Fruit fly (Drosophila melanogaster) whole organism, embryonic: ENCODE results near the gene mh.

Experiments used
- Asciz ChIP-seq: fragments of 200-800 bp; sonication (Bioruptor generic); optimal IDR thresholded peaks from 2 replicates; lab custom pipeline; 2017; ENCODE audit warnings: missing biosample characterization, mild to moderate bottlenecking, missing genetic modification characterization, missing genetic modification reagents
- Bgb ChIP-seq: fragments of 200-800 bp; sonication (Bioruptor generic); IDR thresholded peaks from 2 replicates; pipeline ENCODE4 v1.3.6; 2022; ENCODE audit warnings: missing biosample characterization, missing genetic modification characterization; ENCODE audit not compliant: partially characterized antibody
- Blimp-1 ChIP-seq: fragments of 200-800 bp; sonication (Bioruptor generic); optimal IDR thresholded peaks from 3 replicates; lab custom pipeline; 2018; ENCODE audit warnings: missing biosample characterization, missing genetic modification characterization, mild to moderate bottlenecking, moderate library complexity, missing genetic modification reagents
- CG10543 ChIP-seq: fragments of 200-800 bp; sonication (Bioruptor generic); optimal IDR thresholded peaks from 3 replicates; lab custom pipeline; 2017; ENCODE audit warnings: missing biosample characterization, mild to moderate bottlenecking, missing genetic modification characterization, moderate library complexity
- CG12071 ChIP-seq: fragments of 200-800 bp; sonication (Bioruptor generic); optimal IDR thresholded peaks from 3 replicates; lab custom pipeline; 2018; ENCODE audit warnings: missing biosample characterization, mild to moderate bottlenecking, missing genetic modification characterization
- CG12299 ChIP-seq: fragments of 200-800 bp; sonication (Bioruptor generic); optimal IDR thresholded peaks from 2 replicates; lab custom pipeline; 2018; ENCODE audit warnings: missing biosample characterization, mild to moderate bottlenecking, missing genetic modification characterization
- CG12769 ChIP-seq: fragments of 200-800 bp; sonication (Bioruptor generic); optimal IDR thresholded peaks from 2 replicates; lab custom pipeline; 2019; ENCODE audit warnings: missing biosample characterization, mild to moderate bottlenecking, missing genetic modification characterization, moderate library complexity
- CG12942 ChIP-seq: fragments of 200-800 bp; sonication (Bioruptor generic); optimal IDR thresholded peaks from 3 replicates; lab custom pipeline; 2016; ENCODE audit warnings: missing biosample characterization, missing genetic modification characterization
- CG13775 ChIP-seq: fragments of 200-800 bp; sonication (Bioruptor generic); optimal IDR thresholded peaks from 3 replicates; lab custom pipeline; 2017; ENCODE audit warnings: missing biosample characterization, mild to moderate bottlenecking, missing genetic modification characterization
- CG16779 ChIP-seq: fragments of 200-800 bp; sonication (Bioruptor generic); IDR thresholded peaks from 2 replicates; pipeline ENCODE4 v1.3.6; 2022; ENCODE audit warnings: missing biosample characterization, missing genetic modification characterization
- CG16815 ChIP-seq: fragments of 200-800 bp; sonication (Bioruptor generic); optimal IDR thresholded peaks from 3 replicates; lab custom pipeline; 2017; ENCODE audit warnings: missing biosample characterization, mild to moderate bottlenecking, missing genetic modification characterization
- CG18599 ChIP-seq: fragments of 200-800 bp; sonication (Bioruptor generic); optimal IDR thresholded peaks from 3 replicates; lab custom pipeline; 2017; ENCODE audit warnings: missing biosample characterization, missing genetic modification characterization, mild to moderate bottlenecking, moderate library complexity, missing genetic modification reagents
- CG18764 ChIP-seq: fragments of 200-800 bp; sonication (Bioruptor generic); optimal IDR thresholded peaks from 3 replicates; lab custom pipeline; 2016; ENCODE audit warnings: missing biosample characterization, missing genetic modification characterization
- CG30020 ChIP-seq: fragments of 200-800 bp; optimal IDR thresholded peaks from 2 replicates; lab custom pipeline; 2019; ENCODE audit warnings: missing biosample characterization, mild to moderate bottlenecking, missing genetic modification characterization, moderate library complexity
- CG3281 ChIP-seq: fragments of 200-800 bp; sonication (Bioruptor generic); optimal IDR thresholded peaks from 3 replicates; lab custom pipeline; 2017; ENCODE audit warnings: missing biosample characterization, mild to moderate bottlenecking, missing genetic modification characterization
- CG3407 ChIP-seq: fragments of 200-800 bp; sonication (Bioruptor generic); optimal IDR thresholded peaks from 2 replicates; lab custom pipeline; 2018; ENCODE audit warnings: missing biosample characterization, mild to moderate bottlenecking, missing genetic modification characterization
- CG34224 ChIP-seq: fragments of 200-800 bp; sonication (Bioruptor generic); IDR thresholded peaks from 3 replicates; pipeline ENCODE4 v1.3.6; 2022; ENCODE audit warnings: missing biosample characterization, missing genetic modification characterization; ENCODE audit not compliant: partially characterized antibody
- CG7987 ChIP-seq: fragments of 200-800 bp; sonication (Bioruptor generic); optimal IDR thresholded peaks from 2 replicates; lab custom pipeline; 2018; ENCODE audit warnings: missing biosample characterization, mild to moderate bottlenecking, missing genetic modification characterization, moderate library complexity
- CG8924 ChIP-seq: fragments of 200-800 bp; optimal IDR thresholded peaks from 3 replicates; lab custom pipeline; 2019; ENCODE audit warnings: missing biosample characterization, mild to moderate bottlenecking, missing genetic modification characterization, moderate library complexity
- Drgx ChIP-seq: fragments of 200-800 bp; sonication (Bioruptor generic); IDR thresholded peaks from 2 replicates; pipeline ENCODE4 v1.3.6; 2022; ENCODE audit warnings: missing biosample characterization, missing genetic modification characterization
- Fer1 ChIP-seq: fragments of 200-800 bp; sonication (Bioruptor generic); optimal IDR thresholded peaks from 2 replicates; lab custom pipeline; 2017; ENCODE audit warnings: missing biosample characterization, mild to moderate bottlenecking, missing genetic modification characterization
- H15 ChIP-seq: fragments of 200-800 bp; sonication (Bioruptor generic); IDR thresholded peaks from 3 replicates; pipeline ENCODE4 v1.3.6; 2022; ENCODE audit warnings: missing biosample characterization, missing genetic modification characterization
- HLH4C ChIP-seq: fragments of 200-800 bp; sonication (Bioruptor generic); IDR thresholded peaks from 3 replicates; pipeline ENCODE4 v1.3.6; 2022; ENCODE audit warnings: missing biosample characterization, missing genetic modification characterization; ENCODE audit not compliant: partially characterized antibody
- HLH54F ChIP-seq: fragments of 200-800 bp; sonication (Bioruptor generic); optimal IDR thresholded peaks from 3 replicates; lab custom pipeline; 2016; ENCODE audit warnings: missing biosample characterization, missing genetic modification characterization
- Hand ChIP-seq: fragments of 200-800 bp; sonication (Bioruptor generic); optimal IDR thresholded peaks from 2 replicates; lab custom pipeline; 2017; ENCODE audit warnings: mild to moderate bottlenecking, missing biosample characterization, missing genetic modification reagents, missing genetic modification characterization
- HmgZ ChIP-seq: fragments of 200-800 bp; sonication (Bioruptor generic); optimal IDR thresholded peaks from 2 replicates; lab custom pipeline; 2018; ENCODE audit warnings: missing biosample characterization, mild to moderate bottlenecking, missing genetic modification characterization
- NFAT ChIP-seq: fragments of 200-800 bp; sonication (Bioruptor generic); IDR thresholded peaks from 2 replicates; pipeline ENCODE4 v1.3.6; 2022; ENCODE audit warnings: missing biosample characterization, missing genetic modification characterization
- Optix ChIP-seq: fragments of 200-800 bp; sonication (Bioruptor generic); IDR thresholded peaks from 3 replicates; pipeline ENCODE4 v1.3.6; 2022; ENCODE audit warnings: missing biosample characterization, missing genetic modification characterization
- Spps ChIP-seq: fragments of 200-800 bp; sonication (Bioruptor generic); optimal IDR thresholded peaks from 2 replicates; lab custom pipeline; 2018; ENCODE audit warnings: missing biosample characterization, mild to moderate bottlenecking, missing genetic modification characterization
- Stat92E ChIP-seq, 3 experiments: fragments of >200 bp in 2 of 3; fragments of 200-800 bp in 1 of 3; sonication (Bioruptor generic) in 1 of 3; optimal IDR thresholded peaks; 2 replicates each; lab custom pipeline; 2017 to 2019; ENCODE audit warnings: missing biosample characterization in 3 of 3, missing genetic modification characterization in 3 of 3, mild to moderate bottlenecking in 1 of 3, moderate library complexity in 1 of 3
- al ChIP-seq: fragments of 200-800 bp; sonication (Bioruptor generic); IDR thresholded peaks from 2 replicates; pipeline ENCODE4 v1.3.6; 2022; ENCODE audit warnings: missing biosample characterization, missing genetic modification characterization
- ash1 ChIP-seq: fragments of 200-800 bp; sonication (Bioruptor generic); optimal IDR thresholded peaks from 2 replicates; lab custom pipeline; 2018; ENCODE audit warnings: missing biosample characterization, mild to moderate bottlenecking, missing genetic modification characterization
- bowl ChIP-seq: fragments of 200-800 bp; sonication (Bioruptor generic); IDR thresholded peaks from 2 replicates; pipeline ENCODE4 v1.3.6; 2022; ENCODE audit warnings: missing biosample characterization, missing genetic modification characterization
- cwo ChIP-seq: fragments of 200-800 bp; sonication (Bioruptor generic); optimal IDR thresholded peaks from 3 replicates; lab custom pipeline; 2017; ENCODE audit warnings: missing biosample characterization, missing genetic modification characterization, mild to moderate bottlenecking, moderate library complexity, missing genetic modification reagents
- danr ChIP-seq: fragments of 200-800 bp; sonication (Bioruptor generic); IDR thresholded peaks from 2 replicates; pipeline ENCODE4 v1.3.6; 2022; ENCODE audit warnings: missing biosample characterization, missing genetic modification characterization
- dpn ChIP-seq, 2 experiments: fragments of 200-800 bp; sonication (Bioruptor generic); optimal IDR thresholded peaks; 3 replicates each; lab custom pipeline; 2016; ENCODE audit warnings: missing biosample characterization in 2 of 2, missing genetic modification characterization in 2 of 2
- fu2 ChIP-seq: fragments of 200-800 bp; sonication (Bioruptor generic); optimal IDR thresholded peaks from 2 replicates; lab custom pipeline; 2016; ENCODE audit warnings: missing biosample characterization, missing genetic modification characterization
- gem ChIP-seq: fragments of 200-800 bp; sonication (Bioruptor generic); optimal IDR thresholded peaks from 2 replicates; lab custom pipeline; 2019; ENCODE audit warnings: missing biosample characterization, mild to moderate bottlenecking, missing genetic modification characterization, moderate library complexity
- grau ChIP-seq: fragments of 200-800 bp; optimal IDR thresholded peaks from 3 replicates; lab custom pipeline; 2019; ENCODE audit warnings: missing biosample characterization, mild to moderate bottlenecking, missing genetic modification characterization, moderate library complexity
- ham ChIP-seq: fragments of 200-800 bp; sonication (Bioruptor generic); IDR thresholded peaks from 2 replicates; pipeline ENCODE4 v1.3.6; 2022; ENCODE audit warnings: missing biosample characterization, missing genetic modification characterization
- mirr ChIP-seq: fragments of 200-800 bp; sonication (Bioruptor generic); optimal IDR thresholded peaks from 3 replicates; lab custom pipeline; 2018; ENCODE audit warnings: missing biosample characterization, mild to moderate bottlenecking, missing genetic modification characterization
- mld ChIP-seq: fragments of 200-800 bp; sonication (Bioruptor generic); IDR thresholded peaks from 3 replicates; pipeline ENCODE4 v1.3.6; 2022; ENCODE audit warnings: missing biosample characterization, missing genetic modification characterization; ENCODE audit not compliant: partially characterized antibody
- nmo ChIP-seq: fragments of 200-800 bp; sonication (Bioruptor generic); optimal IDR thresholded peaks from 2 replicates; lab custom pipeline; 2018; ENCODE audit warnings: missing biosample characterization, mild to moderate bottlenecking, missing genetic modification characterization, moderate library complexity
- otp ChIP-seq: fragments of 200-800 bp; sonication (Bioruptor generic); IDR thresholded peaks from 3 replicates; pipeline ENCODE4, ENCODE4 v1.3.6; 2022; ENCODE audit warnings: missing biosample characterization, missing genetic modification characterization
- psq ChIP-seq: fragments of 200-800 bp; sonication (Bioruptor generic); optimal IDR thresholded peaks from 2 replicates; lab custom pipeline; 2017; ENCODE audit warnings: missing biosample characterization, missing genetic modification characterization
- ranshi ChIP-seq: fragments of 200-800 bp; sonication (Bioruptor generic); IDR thresholded peaks from 2 replicates; pipeline ENCODE4 v1.3.6; 2022; ENCODE audit warnings: missing biosample characterization, missing genetic modification characterization
- slp2 ChIP-seq: fragments of 200-800 bp; sonication (Bioruptor generic); optimal IDR thresholded peaks from 2 replicates; lab custom pipeline; 2016; ENCODE audit warnings: missing biosample characterization, missing genetic modification characterization
- sr ChIP-seq: fragments of 200-800 bp; sonication (Bioruptor generic); IDR thresholded peaks from 3 replicates; pipeline ENCODE4 v1.3.6; 2022; ENCODE audit warnings: missing biosample characterization, missing genetic modification characterization
- tll ChIP-seq, 2 experiments: fragments of 200-800 bp in 1 of 2; fragments of >200 bp in 1 of 2; sonication (Bioruptor generic) in 1 of 2; optimal IDR thresholded peaks; 2 replicates each; lab custom pipeline; 2017 to 2019; ENCODE audit warnings: missing biosample characterization in 2 of 2, missing genetic modification characterization in 2 of 2, mild to moderate bottlenecking in 1 of 2, moderate library complexity in 1 of 2
- trem ChIP-seq: fragments of 200-800 bp; optimal IDR thresholded peaks from 3 replicates; lab custom pipeline; 2019; ENCODE audit warnings: missing biosample characterization, mild to moderate bottlenecking, missing genetic modification characterization, moderate library complexity

The mh gene

DNA sequence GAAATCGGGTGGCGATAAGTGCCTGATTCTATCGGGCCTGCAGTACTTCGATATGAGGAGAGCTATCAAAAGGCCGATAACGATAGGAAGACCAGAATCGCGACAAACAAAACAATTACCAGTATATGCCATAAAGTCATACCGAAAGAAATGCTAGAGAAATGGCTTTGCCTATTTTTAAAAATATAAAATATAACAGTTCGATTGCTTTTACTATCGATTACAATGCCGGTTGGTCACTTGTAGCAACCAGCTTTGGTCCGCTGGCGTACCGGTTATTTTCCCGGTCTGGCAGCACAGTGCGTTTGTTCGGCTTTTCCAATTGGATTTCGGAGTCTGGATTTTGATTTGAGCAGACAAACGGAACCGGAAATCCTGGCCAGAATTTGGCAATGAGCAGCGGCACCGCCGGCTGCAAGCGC lies 12.8 kb downstream of the mh start, which contains the start of the genes shtd, CG6294 and CG6299 (continued):
- TF ChIP-seq mld (peak; percentile 93; the same call in 2 of the 3 replicates), bowl (GFP tag; lab: Robert Waterston, UW) (no peak), dpn (GFP tag; optimal IDR thresholded peaks at IDR 0.05; lab: Kevin White, UChicago) (peak; percentile 19 to 29), CG13775 (peak; percentile 32), slp2 (no peak), otp (GFP tag; lab: Robert Waterston, UW) (no peak), gem (tag; lab: Kevin White, UChicago) (no peak), Fer1 (GFP tag; lab: Kevin White, UChicago) (no peak), fu2 (GFP tag; lab: Kevin White, UChicago) (no peak), al (GFP tag; lab: Robert Waterston, UW) (no peak), cwo (GFP tag; lab: Kevin White, UChicago) (no peak), CG12299 (tag; lab: Kevin White, UChicago) (peak; percentile 2), ranshi (GFP tag; lab: Robert Waterston, UW) (no peak), CG3281 (no peak), CG30020 (tag; lab: Kevin White, UChicago) (peak; percentile 50), CG18599 (no peak), CG16815 (GFP tag; lab: Kevin White, UChicago) (no peak), HmgZ (tag; lab: Kevin White, UChicago) (peak; percentile 53), Stat92E (GFP tag; optimal IDR thresholded peaks at IDR 0.05; lab: Kevin White, UChicago) (peak in 1 of 3 experiments; percentile 17), nmo (GFP tag; lab: Kevin White, UChicago) (peak; percentile 66), Blimp-1 (GFP tag; lab: Kevin White, UChicago) (no peak), NFAT (no peak), mirr (no peak), CG12769 (no peak), HLH4C (GFP tag; lab: Robert Waterston, UW) (peak; percentile 100), tll (GFP tag; optimal IDR thresholded peaks at IDR 0.05; lab: Kevin White, UChicago) (no peak), Optix (GFP tag; lab: Robert Waterston, UW) (no peak), CG10543 (GFP tag; lab: Kevin White, UChicago) (no peak), grau (no peak), Hand (no peak), ash1 (GFP tag; lab: Kevin White, UChicago) (no peak), Bgb (GFP tag; lab: Robert Waterston, UW) (peak; percentile 92), psq (GFP tag; lab: Kevin White, UChicago) (no peak), Spps (tag; lab: Kevin White, UChicago) (no peak), CG12942 (GFP tag; lab: Kevin White, UChicago) (no peak), sr (no peak), CG3407 (GFP tag; lab: Kevin White, UChicago) (no peak), H15 (GFP tag; lab: Robert Waterston, UW) (no peak), CG16779 (GFP tag; lab: Robert Waterston, UW) (no peak), Asciz (GFP tag; lab: Kevin White, UChicago) (no peak), CG7987 (GFP tag; lab: Kevin White, UChicago) (no peak), CG34224 (GFP tag; lab: Robert Waterston, UW) (peak; percentile 96), CG12071 (GFP tag; lab: Kevin White, UChicago) (no peak), HLH54F (peak; percentile 6), trem (peak; percentile 79), CG8924 (tag; lab: Kevin White, UChicago) (peak; percentile 18), ham (GFP tag; lab: Robert Waterston, UW) (no peak), danr (GFP tag; lab: Robert Waterston, UW) (no peak), Drgx (GFP tag; lab: Robert Waterston, UW) (no peak), CG18764 (peak; percentile 95)
